Fruit fly (Drosophila melanogaster) whole organism, embryonic: ENCODE measurements around the gene CG9643.

Experiments used
- ATbp ChIP-seq: fragments of 200-800 bp; sonication (Bioruptor generic); optimal IDR thresholded peaks from 2 replicates; lab custom pipeline; 2017; ENCODE audit warnings: missing biosample characterization, mild to moderate bottlenecking, missing genetic modification characterization, missing genetic modification reagents
- CG10147 ChIP-seq: fragments of 200-800 bp; sonication (Bioruptor generic); optimal IDR thresholded peaks from 2 replicates; lab custom pipeline; 2019; ENCODE audit warnings: missing biosample characterization, mild to moderate bottlenecking, missing genetic modification characterization, moderate library complexity
- CG10462 ChIP-seq: fragments of 200-800 bp; sonication (Bioruptor generic); optimal IDR thresholded peaks from 2 replicates; lab custom pipeline; 2016; ENCODE audit warnings: missing biosample characterization, missing genetic modification characterization
- CG10959 ChIP-seq: fragments of 200-800 bp; sonication (Bioruptor generic); IDR thresholded peaks from 2 replicates; pipeline ENCODE4 v1.3.6; 2022; ENCODE audit warnings: missing biosample characterization, missing genetic modification characterization
- CG11247 ChIP-seq: fragments of 200-800 bp; sonication (Bioruptor generic); IDR thresholded peaks from 2 replicates; pipeline ENCODE4 v1.3.6; 2022; ENCODE audit warnings: missing biosample characterization, missing genetic modification characterization
- CG12236 ChIP-seq: fragments of 200-800 bp; sonication (Bioruptor generic); optimal IDR thresholded peaks from 2 replicates; lab custom pipeline; 2016; ENCODE audit warnings: missing biosample characterization, missing genetic modification characterization
- CG12942 ChIP-seq: fragments of 200-800 bp; sonication (Bioruptor generic); optimal IDR thresholded peaks from 3 replicates; lab custom pipeline; 2016; ENCODE audit warnings: missing biosample characterization, missing genetic modification characterization
- CG13123 ChIP-seq: fragments of 200-800 bp; sonication (Bioruptor generic); optimal IDR thresholded peaks from 2 replicates; lab custom pipeline; 2016; ENCODE audit warnings: missing biosample characterization, missing genetic modification characterization
- CG13894 ChIP-seq: fragments of 200-800 bp; sonication (Bioruptor generic); optimal IDR thresholded peaks from 3 replicates; lab custom pipeline; 2018; ENCODE audit warnings: missing biosample characterization, mild to moderate bottlenecking, missing genetic modification characterization, moderate library complexity
- CG14050 ChIP-seq: fragments of 200-800 bp; sonication (Bioruptor generic); IDR thresholded peaks from 3 replicates; pipeline ENCODE4 v1.3.6; 2022; ENCODE audit warnings: missing biosample characterization, missing genetic modification characterization
- CG14710 ChIP-seq: fragments of 200-800 bp; sonication (Bioruptor generic); optimal IDR thresholded peaks from 3 replicates; lab custom pipeline; 2019; ENCODE audit warnings: missing biosample characterization, mild to moderate bottlenecking, missing genetic modification characterization, moderate library complexity
- CG16813 ChIP-seq: fragments of 200-800 bp; sonication (Bioruptor generic); IDR thresholded peaks from 3 replicates; pipeline ENCODE4 v1.3.6; 2022; ENCODE audit warnings: missing biosample characterization, missing genetic modification characterization; ENCODE audit not compliant: partially characterized antibody
- CG30403 ChIP-seq: fragments of 200-800 bp; sonication (Bioruptor generic); optimal IDR thresholded peaks from 3 replicates; lab custom pipeline; 2016; ENCODE audit warnings: missing biosample characterization, missing genetic modification characterization
- CG3407 ChIP-seq: fragments of 200-800 bp; sonication (Bioruptor generic); optimal IDR thresholded peaks from 2 replicates; lab custom pipeline; 2018; ENCODE audit warnings: missing biosample characterization, mild to moderate bottlenecking, missing genetic modification characterization
- CG3726 ChIP-seq: fragments of 200-800 bp; sonication (Bioruptor generic); IDR thresholded peaks from 3 replicates; pipeline ENCODE4, ENCODE4 v1.3.6; 2022; ENCODE audit warnings: missing biosample characterization, missing genetic modification characterization
- CG3838 ChIP-seq: fragments of 200-800 bp; sonication (Bioruptor generic); optimal IDR thresholded peaks from 3 replicates; lab custom pipeline; 2016; ENCODE audit warnings: missing biosample characterization, missing genetic modification characterization
- CG3995 ChIP-seq: fragments of 200-800 bp; sonication (Bioruptor generic); optimal IDR thresholded peaks from 3 replicates; lab custom pipeline; 2016; ENCODE audit warnings: missing biosample characterization, missing genetic modification characterization
- CG4730 ChIP-seq: fragments of 200-800 bp; sonication (Bioruptor generic); IDR thresholded peaks from 2 replicates; pipeline ENCODE4 v1.3.6; 2022; ENCODE audit warnings: missing biosample characterization, missing genetic modification characterization
- CG8944 ChIP-seq: fragments of 200-800 bp; sonication (Bioruptor generic); optimal IDR thresholded peaks from 3 replicates; lab custom pipeline; 2016; ENCODE audit warnings: missing biosample characterization, missing genetic modification characterization
- CG9876 ChIP-seq: fragments of 200-800 bp; sonication (Bioruptor generic); optimal IDR thresholded peaks from 2 replicates; lab custom pipeline; 2016; ENCODE audit warnings: missing biosample characterization, missing genetic modification characterization
- CoRest ChIP-seq: fragments of 200-800 bp; sonication (Bioruptor generic); optimal IDR thresholded peaks from 3 replicates; lab custom pipeline; 2018; ENCODE audit warnings: missing biosample characterization, mild to moderate bottlenecking, missing genetic modification characterization, moderate library complexity
- Dll ChIP-seq: fragments of 200-800 bp; sonication (Bioruptor generic); IDR thresholded peaks from 4 replicates; pipeline ENCODE4 v1.3.6; 2022; ENCODE audit warnings: missing biosample characterization, missing genetic modification characterization; ENCODE audit not compliant: partially characterized antibody
- Gug ChIP-seq: fragments of 200-800 bp; sonication (Bioruptor generic); IDR thresholded peaks from 4 replicates; pipeline ENCODE4 v1.3.6; 2022; ENCODE audit warnings: missing biosample characterization, missing genetic modification characterization
- HHEX ChIP-seq: fragments of 200-800 bp; sonication (Bioruptor generic); optimal IDR thresholded peaks from 3 replicates; lab custom pipeline; 2017; ENCODE audit warnings: missing biosample characterization, mild to moderate bottlenecking, missing genetic modification characterization, missing genetic modification reagents
- HLH3B ChIP-seq: fragments of 200-800 bp; sonication (Bioruptor generic); IDR thresholded peaks from 2 replicates; pipeline ENCODE4 v1.3.6; 2022; ENCODE audit warnings: missing biosample characterization, missing genetic modification characterization
- Hr39 ChIP-seq: fragments of >200 bp; optimal IDR thresholded peaks from 2 replicates; lab custom pipeline; 2017
- Lhr ChIP-seq: fragments of 200-800 bp; sonication (Bioruptor generic); optimal IDR thresholded peaks from 3 replicates; lab custom pipeline; 2017; ENCODE audit warnings: mild to moderate bottlenecking, missing biosample characterization, missing genetic modification reagents, missing genetic modification characterization
- Mad ChIP-seq: fragments of 200-800 bp; sonication (Bioruptor generic); optimal IDR thresholded peaks from 2 replicates; lab custom pipeline; 2016; ENCODE audit warnings: missing biosample characterization, missing genetic modification characterization
- Mes4 ChIP-seq: fragments of 200-800 bp; sonication (Bioruptor generic); optimal IDR thresholded peaks from 2 replicates; lab custom pipeline; 2016; ENCODE audit warnings: missing biosample characterization, missing genetic modification characterization
- Nf-YB ChIP-seq: fragments of 200-800 bp; sonication (Bioruptor generic); optimal IDR thresholded peaks from 3 replicates; lab custom pipeline; 2019; ENCODE audit warnings: missing biosample characterization, mild to moderate bottlenecking, missing genetic modification characterization, moderate library complexity
- Nf-YC ChIP-seq: fragments of 200-800 bp; optimal IDR thresholded peaks from 3 replicates; lab custom pipeline; 2019; ENCODE audit warnings: missing biosample characterization, mild to moderate bottlenecking, missing genetic modification characterization, moderate library complexity
- NfI ChIP-seq: fragments of 200-800 bp; sonication (Bioruptor generic); optimal IDR thresholded peaks from 3 replicates; lab custom pipeline; 2018; ENCODE audit warnings: missing biosample characterization, mild to moderate bottlenecking, missing genetic modification characterization, moderate library complexity
- Opbp ChIP-seq: fragments of 200-800 bp; sonication (Bioruptor generic); IDR thresholded peaks from 3 replicates; pipeline ENCODE4 v1.3.6; 2022; ENCODE audit warnings: missing biosample characterization, missing genetic modification characterization; ENCODE audit not compliant: partially characterized antibody
- Pdp1 ChIP-seq, 2 experiments: fragments of 200-800 bp; sonication (Bioruptor generic); optimal IDR thresholded peaks; 3 replicates each; lab custom pipeline; 2016; ENCODE audit warnings: missing biosample characterization in 2 of 2, missing genetic modification characterization in 2 of 2, mild to moderate bottlenecking in 1 of 2, moderate library complexity in 1 of 2
- Scr ChIP-seq: fragments of 200-800 bp; sonication (Bioruptor generic); IDR thresholded peaks from 2 replicates; pipeline ENCODE4 v1.3.6; 2022; ENCODE audit warnings: missing biosample characterization, missing genetic modification characterization; ENCODE audit not compliant: partially characterized antibody
- Stat92E ChIP-seq, 3 experiments: fragments of >200 bp in 2 of 3; fragments of 200-800 bp in 1 of 3; sonication (Bioruptor generic) in 1 of 3; optimal IDR thresholded peaks; 2 replicates each; lab custom pipeline; 2017 to 2019; ENCODE audit warnings: missing biosample characterization in 3 of 3, missing genetic modification characterization in 3 of 3, mild to moderate bottlenecking in 1 of 3, moderate library complexity in 1 of 3
- ara ChIP-seq: fragments of 200-800 bp; sonication (Bioruptor generic); IDR thresholded peaks from 2 replicates; pipeline ENCODE4 v1.3.6; 2022; ENCODE audit warnings: missing biosample characterization, missing genetic modification characterization
- bcd ChIP-seq: fragments of 200-800 bp; sonication (Bioruptor generic); optimal IDR thresholded peaks from 2 replicates; lab custom pipeline; 2017; ENCODE audit warnings: missing biosample characterization, mild to moderate bottlenecking, missing genetic modification characterization
- btn ChIP-seq: fragments of 200-800 bp; sonication (Bioruptor generic); optimal IDR thresholded peaks from 2 replicates; lab custom pipeline; 2016; ENCODE audit warnings: missing biosample characterization, missing genetic modification characterization
- caup ChIP-seq: fragments of 200-800 bp; sonication (Bioruptor generic); optimal IDR thresholded peaks from 3 replicates; lab custom pipeline; 2017; ENCODE audit warnings: missing biosample characterization, mild to moderate bottlenecking, missing genetic modification characterization, moderate library complexity; ENCODE audit not compliant: severe bottlenecking
- dpn ChIP-seq, 2 experiments: fragments of 200-800 bp; sonication (Bioruptor generic); optimal IDR thresholded peaks; 3 replicates each; lab custom pipeline; 2016; ENCODE audit warnings: missing biosample characterization in 2 of 2, missing genetic modification characterization in 2 of 2
- ems ChIP-seq: fragments of 200-800 bp; sonication (Bioruptor generic); optimal IDR thresholded peaks from 3 replicates; lab custom pipeline; 2016; ENCODE audit warnings: missing biosample characterization, missing genetic modification characterization
- fd64A ChIP-seq: fragments of 200-800 bp; sonication (Bioruptor generic); optimal IDR thresholded peaks from 3 replicates; lab custom pipeline; 2018; ENCODE audit warnings: missing biosample characterization, mild to moderate bottlenecking, missing genetic modification characterization
- gce ChIP-seq: fragments of 200-800 bp; sonication (Bioruptor generic); IDR thresholded peaks from 3 replicates; pipeline ENCODE4 v1.3.6; 2022; ENCODE audit warnings: missing biosample characterization, missing genetic modification characterization
- gt ChIP-seq: fragments of 200-800 bp; sonication (Bioruptor generic); IDR thresholded peaks from 2 replicates; pipeline ENCODE4 v1.3.6; 2022; ENCODE audit warnings: missing biosample characterization, missing genetic modification characterization
- h ChIP-seq: fragments of >200 bp; optimal IDR thresholded peaks from 2 replicates; lab custom pipeline; 2017
- prd ChIP-seq, 3 experiments: fragments of >200 bp in 2 of 3; fragments of 200-800 bp in 1 of 3; sonication (Bioruptor generic) in 1 of 3; optimal IDR thresholded peaks in 2 of 3; IDR thresholded peaks in 1 of 3; 2 replicates in 2 of 3; 3 replicates in 1 of 3; pipeline versions ENCODE4 v1.3.6 to Lab custom; 2017 to 2022; ENCODE audit warnings: missing biosample characterization in 1 of 3, missing genetic modification characterization in 1 of 3
- sens-2 ChIP-seq: fragments of 200-800 bp; sonication (Bioruptor generic); IDR thresholded peaks from 2 replicates; pipeline ENCODE4 v1.3.6; 2022; ENCODE audit warnings: missing biosample characterization, missing genetic modification characterization
- slou ChIP-seq: fragments of 200-800 bp; sonication (Bioruptor generic); optimal IDR thresholded peaks from 3 replicates; lab custom pipeline; 2016; ENCODE audit warnings: missing biosample characterization, missing genetic modification characterization
- zen ChIP-seq: fragments of 200-800 bp; sonication (Bioruptor generic); optimal IDR thresholded peaks from 3 replicates; lab custom pipeline; 2018; ENCODE audit warnings: missing biosample characterization, mild to moderate bottlenecking, missing genetic modification characterization, moderate library complexity
- zf30C ChIP-seq: fragments of 200-800 bp; sonication (Bioruptor generic); optimal IDR thresholded peaks from 3 replicates; lab custom pipeline; 2018; ENCODE audit warnings: missing biosample characterization, mild to moderate bottlenecking, missing genetic modification characterization

The CG9643 gene

dm6 chr2L:2999113-2999512 is 20.0 kb upstream of the CG9643 start, which contains the start of gene Ccdc85 (continued):
- TF ChIP-seq NfI (GFP tag; lab: Kevin White, UChicago): no peak
- no peak for TF ChIP-seq CG11247
- TF ChIP-seq CG3838 (GFP tag; lab: Kevin White, UChicago): no peak
- no peak for TF ChIP-seq CG13894
- TF ChIP-seq Lhr: peak; percentile 12
- TF ChIP-seq Mad (GFP tag; lab: Kevin White, UChicago): peak; percentile 21
- peak; percentile 18 for TF ChIP-seq Nf-YB
- no peak for TF ChIP-seq CG14050 (GFP tag; lab: Robert Waterston, UW)
- peak; percentile 93 for TF ChIP-seq Dll
- TF ChIP-seq CG10147 (GFP tag; lab: Kevin White, UChicago): no peak
- TF ChIP-seq gce (GFP tag; lab: Robert Waterston, UW): no peak
- TF ChIP-seq Opbp (GFP tag; lab: Robert Waterston, UW): peak; percentile 96
- TF ChIP-seq ems (GFP tag; lab: Kevin White, UChicago): no peak
- no peak for TF ChIP-seq ara (GFP tag; lab: Robert Waterston, UW)
- no peak for TF ChIP-seq CG9876
- peak; percentile 94 for TF ChIP-seq CG16813 (GFP tag; lab: Robert Waterston, UW)
- no peak for TF ChIP-seq zen (tag; lab: Kevin White, UChicago)
- no peak for TF ChIP-seq zf30C
- TF ChIP-seq CoRest (tag; lab: Kevin White, UChicago): no peak
- TF ChIP-seq Nf-YC (tag; lab: Kevin White, UChicago): no peak
- no peak for TF ChIP-seq HLH3B (GFP tag; lab: Robert Waterston, UW)
- TF ChIP-seq bcd (GFP tag; lab: Kevin White, UChicago): no peak
- TF ChIP-seq prd (optimal IDR thresholded peaks at IDR 0.05; lab: Kevin White, UChicago): no peak
- TF ChIP-seq prd (GFP tag; IDR thresholded peaks at IDR 0.05; lab: Robert Waterston, UW): no peak
- TF ChIP-seq Gug (GFP tag; lab: Robert Waterston, UW): no peak
- TF ChIP-seq CG3995: peak; percentile 93
- TF ChIP-seq CG12942: no peak
- TF ChIP-seq Hr39 (lab: Kevin White, UChicago): no peak
- TF ChIP-seq CG14710: peak; percentile 41
- no peak for TF ChIP-seq ATbp
- no peak for TF ChIP-seq slou (GFP tag; lab: Kevin White, UChicago)
- no peak for TF ChIP-seq CG30403 (GFP tag; lab: Kevin White, UChicago)
- TF ChIP-seq Mes4: peak; percentile 4
- TF ChIP-seq fd64A (GFP tag; lab: Kevin White, UChicago): no peak
- TF ChIP-seq HHEX (GFP tag; lab: Kevin White, UChicago): no peak
- no peak for TF ChIP-seq CG4730 (GFP tag; lab: Robert Waterston, UW)
- no peak for TF ChIP-seq CG8944 (GFP tag; lab: Kevin White, UChicago)
- TF ChIP-seq sens-2: no peak
- TF ChIP-seq CG13123: no peak
- no peak for TF ChIP-seq CG10462 (GFP tag; lab: Kevin White, UChicago)
- TF ChIP-seq CG3407 (GFP tag; lab: Kevin White, UChicago): no peak
- TF ChIP-seq Stat92E (GFP tag; optimal IDR thresholded peaks at IDR 0.05; lab: Kevin White, UChicago): peak in 1 of 3 experiments; percentile 41
- TF ChIP-seq caup (GFP tag; lab: Kevin White, UChicago): peak; percentile 11
- no peak for TF ChIP-seq CG10959
- TF ChIP-seq CG3726 (GFP tag; lab: Robert Waterston, UW): no peak
- no peak for TF ChIP-seq btn (GFP tag; lab: Kevin White, UChicago)
- no peak for TF ChIP-seq Pdp1 (GFP tag; optimal IDR thresholded peaks at IDR 0.05; lab: Kevin White, UChicago)
- no peak for TF ChIP-seq CG12236
- no peak for TF ChIP-seq dpn (GFP tag; optimal IDR thresholded peaks at IDR 0.05; lab: Kevin White, UChicago)
- TF ChIP-seq Scr (GFP tag; lab: Robert Waterston, UW): peak; percentile 92
- TF ChIP-seq h (lab: Kevin White, UChicago): no peak
- TF ChIP-seq gt: no peak
